Worm (Caenorhabditis elegans): ENCODE data around the gene W02D7.11.
"Not testable (repeated sequence)": the region's sequence is repeated elsewhere in the genome, so short reads cannot be mapped to it uniquely, and the experiment has no call there.

DNA sequence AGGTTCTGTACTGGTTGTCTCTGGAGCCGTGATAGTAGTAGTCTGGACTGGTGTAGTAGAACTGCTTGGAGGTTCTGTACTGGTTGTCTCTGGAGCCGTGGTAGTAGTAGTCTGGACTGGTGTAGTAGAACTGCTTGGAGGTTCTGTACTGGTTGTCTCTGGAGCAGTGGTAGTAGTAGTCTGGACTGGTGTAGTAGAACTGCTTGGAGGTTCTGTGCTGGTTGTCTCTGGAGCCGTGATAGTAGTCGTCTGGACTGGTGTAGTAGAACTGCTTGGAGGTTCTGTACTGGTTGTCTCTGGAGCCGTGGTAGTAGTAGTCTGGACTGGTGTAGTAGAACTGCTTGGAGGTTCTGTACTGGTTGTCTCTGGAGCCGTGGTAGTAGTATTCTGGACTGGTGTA is 25.1 kb upstream of the W02D7.11 start:
- not testable (repeated sequence) for TF ChIP-seq ztf-23 (GFP tag; IDR thresholded peaks at IDR 0.05); ztf-29 (GFP tag; IDR thresholded peaks at IDR 0.05); T22C8.4 (GFP tag; IDR thresholded peaks at IDR 0.05); med-1 (GFP tag; optimal IDR thresholded peaks at IDR 0.05; ENCODE audit: insufficient read depth); klf-2 (GFP tag; conservative IDR thresholded peaks at IDR 0.05); cog-1 (tag; optimal IDR thresholded peaks at IDR 0.05)
- 0 out of 2 replicates have a peak, but pooled peaks have one; percentile 30 for TF ChIP-seq ref-1 (GFP tag; conservative IDR thresholded peaks at IDR 0.05)
- TF ChIP-seq flt-1 (GFP tag; IDR thresholded peaks at IDR 0.05): 0 out of 2 replicates have a peak, but pooled peaks have one; percentile 57

Measured in whole organism, midembryonic.